Worm (Caenorhabditis elegans) whole organism, L3 larva: Measurements from ENCODE around the gene lgg-2.

ENCODE experiments used
- R02D3.7 ChIP-seq: fragments of 150-350 bp; optimal IDR thresholded peaks from 2 replicates; lab custom pipeline; 2014; ENCODE audit warnings: missing biosample characterization, missing genetic modification characterization
- ZK546.5 ChIP-seq: sonication (generic microtip); optimal IDR thresholded peaks from 2 replicates; lab custom pipeline; 2017; ENCODE audit warnings: missing biosample characterization, missing genetic modification characterization
- aly-2 ChIP-seq: fragments of 150-350 bp; optimal IDR thresholded peaks from 2 replicates; lab custom pipeline; 2014; ENCODE audit warnings: missing biosample characterization, missing genetic modification characterization
- ama-1 ChIP-seq: fragments of 150-350 bp; optimal IDR thresholded peaks from 2 replicates; lab custom pipeline; 2018
- ceh-16 ChIP-seq: sonication (generic microtip); optimal IDR thresholded peaks from 2 replicates; lab custom pipeline; 2017; ENCODE audit warnings: missing biosample characterization, missing genetic modification characterization
- ceh-28 ChIP-seq: fragments of 150-350 bp; optimal IDR thresholded peaks from 2 replicates; lab custom pipeline; 2014; ENCODE audit warnings: missing biosample characterization, missing genetic modification reagents, missing genetic modification characterization
- ceh-82 ChIP-seq: fragments of 150-350 bp; optimal IDR thresholded peaks from 2 replicates; lab custom pipeline; 2014; ENCODE audit warnings: missing biosample characterization, missing genetic modification characterization
- ceh-9 ChIP-seq: sonication (generic microtip); optimal IDR thresholded peaks from 2 replicates; lab custom pipeline; 2018; ENCODE audit warnings: missing biosample characterization, missing genetic modification characterization
- daf-12 ChIP-seq: fragments of 150-350 bp; optimal IDR thresholded peaks from 2 replicates; lab custom pipeline; 2014; ENCODE audit warnings: missing biosample characterization, missing genetic modification reagents, missing genetic modification characterization
- egl-27 ChIP-seq: sonication (generic microtip); optimal IDR thresholded peaks from 4 replicates; lab custom pipeline; 2017; ENCODE audit warnings: missing biosample characterization, missing genetic modification reagents, missing genetic modification characterization
- egl-5 ChIP-seq: fragments of 150-350 bp; optimal IDR thresholded peaks from 2 replicates; lab custom pipeline; 2017; ENCODE audit warnings: missing biosample characterization, missing genetic modification reagents, missing genetic modification characterization, inconsistent platforms
- elt-1 ChIP-seq: fragments of 150-350 bp; optimal IDR thresholded peaks from 2 replicates; lab custom pipeline; 2014; ENCODE audit warnings: missing biosample characterization, missing genetic modification characterization
- elt-2 ChIP-seq: sonication (generic microtip); optimal IDR thresholded peaks from 2 replicates; lab custom pipeline; 2016; ENCODE audit warnings: missing genetic modification reagents, mild to moderate bottlenecking, missing genetic modification characterization, missing compliant biosample characterization
- elt-3 ChIP-seq, 3 experiments: fragments of 150-350 bp in 1 of 3; sonication (generic microtip) in 2 of 3; optimal IDR thresholded peaks; 2 replicates in 2 of 3; 4 replicates in 1 of 3; lab custom pipeline; 2014 to 2017; ENCODE audit warnings: missing biosample characterization in 3 of 3, missing genetic modification characterization in 3 of 3
- eor-1 ChIP-seq, 2 experiments: fragments of 150-350 bp; optimal IDR thresholded peaks; 2 replicates each; lab custom pipeline; 2014 to 2018; ENCODE audit warnings: missing biosample characterization in 2 of 2, missing genetic modification characterization in 2 of 2
- fkh-10 ChIP-seq: sonication (generic microtip); optimal IDR thresholded peaks from 2 replicates; lab custom pipeline; 2017; ENCODE audit warnings: missing biosample characterization, missing genetic modification reagents, missing genetic modification characterization
- fkh-2 ChIP-seq: fragments of 150-350 bp; optimal IDR thresholded peaks from 2 replicates; lab custom pipeline; 2014; ENCODE audit warnings: missing biosample characterization, missing genetic modification reagents, missing genetic modification characterization
- fos-1 ChIP-seq: fragments of 150-350 bp; optimal IDR thresholded peaks from 2 replicates; lab custom pipeline; 2014; ENCODE audit warnings: missing biosample characterization, missing genetic modification characterization
- hmg-11 ChIP-seq: sonication (generic microtip); optimal IDR thresholded peaks from 2 replicates; lab custom pipeline; 2016; ENCODE audit warnings: missing genetic modification characterization, missing compliant biosample characterization
- jun-1 ChIP-seq: fragments of 150-350 bp; optimal IDR thresholded peaks from 2 replicates; lab custom pipeline; 2014; ENCODE audit warnings: missing biosample characterization, missing genetic modification reagents, missing genetic modification characterization
- lin-15B ChIP-seq: fragments of 150-350 bp; optimal IDR thresholded peaks from 2 replicates; lab custom pipeline; 2014; ENCODE audit warnings: missing biosample characterization, missing genetic modification characterization
- lin-39 ChIP-seq: fragments of 150-350 bp; optimal IDR thresholded peaks from 2 replicates; lab custom pipeline; 2018; ENCODE audit warnings: missing biosample characterization, missing genetic modification reagents, missing genetic modification characterization
- lsy-12 ChIP-seq: sonication (generic microtip); optimal IDR thresholded peaks from 2 replicates; lab custom pipeline; 2016; ENCODE audit warnings: mild to moderate bottlenecking, missing genetic modification characterization, missing compliant biosample characterization
- mdl-1 ChIP-seq: fragments of 150-350 bp; optimal IDR thresholded peaks from 2 replicates; lab custom pipeline; 2014; ENCODE audit warnings: missing biosample characterization, missing genetic modification characterization
- mml-1 ChIP-seq: fragments of 150-350 bp; sonication (generic microtip); optimal IDR thresholded peaks from 3 replicates; lab custom pipeline; 2014; ENCODE audit warnings: missing biosample characterization, missing genetic modification characterization
- nfya-1 ChIP-seq: sonication (generic microtip); optimal IDR thresholded peaks from 2 replicates; lab custom pipeline; 2017; ENCODE audit warnings: missing genetic modification characterization, mild to moderate bottlenecking, missing compliant biosample characterization, antibody characterized with exemption, moderate library complexity; ENCODE audit not compliant: insufficient read depth
- nhr-11 ChIP-seq: fragments of 150-350 bp; optimal IDR thresholded peaks from 2 replicates; lab custom pipeline; 2014; ENCODE audit warnings: missing biosample characterization, missing genetic modification characterization
- nhr-12 ChIP-seq: fragments of 150-350 bp; optimal IDR thresholded peaks from 2 replicates; lab custom pipeline; 2014; ENCODE audit warnings: missing biosample characterization, missing genetic modification characterization
- nhr-23 ChIP-seq: fragments of 150-350 bp; optimal IDR thresholded peaks from 2 replicates; lab custom pipeline; 2014; ENCODE audit warnings: missing biosample characterization, missing genetic modification reagents, missing genetic modification characterization
- nhr-237 ChIP-seq: fragments of 150-350 bp; optimal IDR thresholded peaks from 2 replicates; lab custom pipeline; 2014; ENCODE audit warnings: missing biosample characterization, missing genetic modification characterization
- nhr-25 ChIP-seq: sonication (generic microtip); optimal IDR thresholded peaks from 2 replicates; lab custom pipeline; 2017; ENCODE audit warnings: missing biosample characterization, missing genetic modification characterization
- nhr-28 ChIP-seq: fragments of 150-350 bp; optimal IDR thresholded peaks from 2 replicates; lab custom pipeline; 2014; ENCODE audit warnings: missing biosample characterization, missing genetic modification characterization
- nhr-43 ChIP-seq: sonication (generic microtip); optimal IDR thresholded peaks from 2 replicates; lab custom pipeline; 2016; ENCODE audit warnings: mild to moderate bottlenecking, missing genetic modification characterization, missing compliant biosample characterization; ENCODE audit not compliant: poor library complexity, severe bottlenecking
- nhr-67 ChIP-seq: fragments of 150-350 bp; optimal IDR thresholded peaks from 2 replicates; lab custom pipeline; 2014; ENCODE audit warnings: missing biosample characterization, missing genetic modification characterization
- nhr-76 ChIP-seq: fragments of 150-350 bp; sonication (generic microtip); optimal IDR thresholded peaks from 5 replicates; lab custom pipeline; 2014; ENCODE audit warnings: missing biosample characterization, missing genetic modification characterization
- nhr-77 ChIP-seq: fragments of 150-350 bp; optimal IDR thresholded peaks from 2 replicates; lab custom pipeline; 2014; ENCODE audit warnings: missing biosample characterization, missing genetic modification characterization
- pha-4 ChIP-seq: fragments of 150-350 bp; optimal IDR thresholded peaks from 2 replicates; lab custom pipeline; 2014; ENCODE audit warnings: missing biosample characterization, missing genetic modification reagents, missing genetic modification characterization
- pqm-1 ChIP-seq: fragments of 150-350 bp; optimal IDR thresholded peaks from 2 replicates; lab custom pipeline; 2017; ENCODE audit warnings: missing biosample characterization, missing genetic modification characterization, inconsistent platforms
- sea-2 ChIP-seq: fragments of 150-350 bp; sonication (generic microtip); optimal IDR thresholded peaks from 4 replicates; lab custom pipeline; 2014; ENCODE audit warnings: missing biosample characterization, missing genetic modification reagents, missing genetic modification characterization
- skn-1 ChIP-seq: fragments of 150-350 bp; optimal IDR thresholded peaks from 2 replicates; lab custom pipeline; 2014; ENCODE audit warnings: missing biosample characterization, missing genetic modification characterization
- snpc-4 ChIP-seq: fragments of 150-350 bp; optimal IDR thresholded peaks from 2 replicates; lab custom pipeline; 2014; ENCODE audit warnings: missing biosample characterization, missing genetic modification characterization
- tbx-2 ChIP-seq: sonication (generic microtip); optimal IDR thresholded peaks from 2 replicates; lab custom pipeline; 2016; ENCODE audit warnings: mild to moderate bottlenecking, missing genetic modification characterization, missing compliant biosample characterization
- unc-39 ChIP-seq: sonication (generic microtip); optimal IDR thresholded peaks from 4 replicates; lab custom pipeline; 2017; ENCODE audit warnings: missing biosample characterization, missing genetic modification characterization
- unc-62 ChIP-seq: fragments of 150-350 bp; sonication (generic microtip); optimal IDR thresholded peaks from 4 replicates; lab custom pipeline; 2014; ENCODE audit warnings: missing biosample characterization, missing genetic modification reagents, missing genetic modification characterization
- zag-1 ChIP-seq: fragments of 150-350 bp; optimal IDR thresholded peaks from 2 replicates; lab custom pipeline; 2014; ENCODE audit warnings: missing biosample characterization, missing genetic modification characterization
- ztf-11 ChIP-seq: fragments of 150-350 bp; optimal IDR thresholded peaks from 2 replicates; lab custom pipeline; 2014; ENCODE audit warnings: missing biosample characterization, missing genetic modification characterization
- ztf-4 ChIP-seq: fragments of 150-350 bp; optimal IDR thresholded peaks from 2 replicates; lab custom pipeline; 2014; ENCODE audit warnings: missing biosample characterization, missing genetic modification characterization

Gene lgg-2

DNA sequence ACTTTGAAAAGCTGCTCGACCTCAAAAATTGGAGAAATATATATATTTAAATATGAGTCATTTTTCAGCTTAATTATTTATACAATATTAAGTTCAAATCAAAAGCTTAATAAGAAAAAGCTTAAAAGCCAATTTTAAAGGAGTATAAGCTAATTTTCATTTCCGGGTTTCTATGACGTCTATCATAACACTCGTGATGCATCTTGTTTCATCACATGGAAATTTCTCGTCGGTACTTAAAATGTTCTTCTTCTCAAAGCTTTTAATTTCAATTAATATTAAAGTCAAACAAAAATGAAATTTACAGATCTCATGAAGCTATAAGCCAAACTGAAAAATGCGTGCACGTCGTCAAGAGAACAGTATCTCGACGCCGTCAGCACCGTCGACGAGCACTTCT is 15.9 kb downstream of the lgg-2 start, which contains the start of gene rbr-2:
Gene rbr-2, plus strand, starts transcription at position 301 of the 400 bp plus-strand sequence.
- no peak for TF ChIP-seq lsy-12 (tag; lab: Kevin White, UChicago)
- TF ChIP-seq nhr-77: no peak
- no peak for TF ChIP-seq fkh-2 (tag; lab: Kevin White, UChicago)
- TF ChIP-seq elt-1 (tag; lab: Kevin White, UChicago): no peak
- no peak for TF ChIP-seq pha-4 (tag; lab: Kevin White, UChicago)
- TF ChIP-seq nhr-12: no peak
- no peak for TF ChIP-seq nhr-23 (tag; lab: Kevin White, UChicago)
- no peak for TF ChIP-seq nhr-76
- no peak for TF ChIP-seq nhr-43 (tag; lab: Kevin White, UChicago)
- TF ChIP-seq nhr-237 (tag; lab: Kevin White, UChicago): no peak
- TF ChIP-seq, all 47 proteins: peak for 0

DNA sequence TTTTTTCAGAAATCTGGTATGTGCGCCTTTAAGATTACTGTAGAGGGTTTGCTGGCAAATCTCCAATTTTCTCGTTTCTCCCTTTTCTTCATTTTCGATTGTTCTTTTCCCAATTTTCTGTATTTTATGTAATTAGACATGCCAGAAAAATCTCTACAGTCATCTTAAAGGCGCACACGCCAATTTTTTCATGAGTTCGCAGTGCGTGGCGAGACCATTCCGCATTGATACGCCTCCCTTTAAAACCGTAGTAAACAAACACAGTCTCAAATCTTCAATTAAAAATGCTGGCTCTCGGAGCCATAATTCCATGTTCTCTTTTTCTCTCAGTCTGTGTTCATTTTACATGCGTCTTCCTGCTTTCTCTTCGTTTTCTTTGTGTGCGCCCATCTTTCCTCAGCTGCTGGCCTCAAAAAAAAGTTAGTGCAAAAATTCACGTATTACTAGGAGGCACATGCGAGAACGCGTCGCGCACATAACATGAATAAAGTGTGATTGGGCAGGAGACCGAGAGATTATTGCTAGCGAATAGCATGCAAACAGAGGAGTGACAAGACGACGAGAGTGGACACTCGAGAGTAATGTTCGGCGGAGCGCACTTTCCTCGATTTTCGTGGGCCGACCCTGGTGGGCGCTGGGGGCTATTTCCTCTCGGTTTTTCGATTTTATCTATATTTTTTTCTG is 16.7 kb downstream of the lgg-2 start:
- peak; percentile 56 for TF ChIP-seq nhr-23 (tag; lab: Kevin White, UChicago)
- TF ChIP-seq lin-39 (tag; lab: Kevin White, UChicago): peak; percentile 78
- no peak for TF ChIP-seq ztf-11 (tag; lab: Kevin White, UChicago)
- TF ChIP-seq nhr-28 (tag; lab: Kevin White, UChicago): no peak
- TF ChIP-seq eor-1 (tag; optimal IDR thresholded peaks at IDR 0.05; lab: Kevin White, UChicago): no peak
- peak; percentile 61 for TF ChIP-seq fkh-10
- peak; percentile 65 for TF ChIP-seq mdl-1 (tag; lab: Kevin White, UChicago)
- TF ChIP-seq fkh-2 (tag; lab: Kevin White, UChicago): no peak
- TF ChIP-seq unc-62 (GFP tag; lab: Kevin White, UChicago): no peak
- peak; percentile 40 for TF ChIP-seq lsy-12 (tag; lab: Kevin White, UChicago)
- peak; percentile 85 for TF ChIP-seq egl-5 (tag; lab: Kevin White, UChicago)
- TF ChIP-seq ztf-4: no peak
- TF ChIP-seq pha-4 (tag; lab: Kevin White, UChicago): peak; percentile 73
- TF ChIP-seq skn-1: peak; percentile 38
- no peak for TF ChIP-seq elt-3 (tag; optimal IDR thresholded peaks at IDR 0.05; lab: Kevin White, UChicago)
- TF ChIP-seq nhr-67 (tag; lab: Kevin White, UChicago): no peak
- TF ChIP-seq ama-1 (lab: Kevin White, UChicago): peak; percentile 60
- TF ChIP-seq aly-2 (tag; lab: Kevin White, UChicago): no peak
- TF ChIP-seq ZK546.5 (tag; lab: Kevin White, UChicago): no peak
- no peak for TF ChIP-seq egl-27 (tag; lab: Kevin White, UChicago)
- TF ChIP-seq nhr-25 (tag; lab: Kevin White, UChicago): peak; percentile 81
- no peak for TF ChIP-seq ceh-9 (tag; lab: Kevin White, UChicago)
- peak; percentile 8 for TF ChIP-seq ceh-28 (tag; lab: Kevin White, UChicago)
- TF ChIP-seq nhr-11: peak; percentile 51
- TF ChIP-seq nhr-12: no peak
- TF ChIP-seq fos-1 (tag; lab: Kevin White, UChicago): no peak
- no peak for TF ChIP-seq unc-39 (tag; lab: Kevin White, UChicago)
- no peak for TF ChIP-seq ceh-16 (tag; lab: Kevin White, UChicago)
- no peak for TF ChIP-seq ceh-82 (tag; lab: Kevin White, UChicago)
- no peak for TF ChIP-seq mml-1 (tag; lab: Kevin White, UChicago)
- peak; percentile 66 for TF ChIP-seq elt-1 (tag; lab: Kevin White, UChicago)
- peak; percentile 17 for TF ChIP-seq R02D3.7 (tag; lab: Kevin White, UChicago)
- TF ChIP-seq nhr-77: no peak
- peak; percentile 83 for TF ChIP-seq nfya-1 (tag; lab: Kevin White, UChicago)
- TF ChIP-seq lin-15B: peak; percentile 85
- no peak for TF ChIP-seq jun-1
- TF ChIP-seq snpc-4 (tag; lab: Kevin White, UChicago): peak; percentile 70
- no peak for TF ChIP-seq nhr-237 (tag; lab: Kevin White, UChicago)
- no peak for TF ChIP-seq zag-1 (tag; lab: Kevin White, UChicago)
- TF ChIP-seq pqm-1: peak; percentile 20
- no peak for TF ChIP-seq daf-12 (tag; lab: Kevin White, UChicago)
- no peak for TF ChIP-seq sea-2 (GFP tag; lab: Kevin White, UChicago)
- TF ChIP-seq nhr-76: no peak
- TF ChIP-seq nhr-43 (tag; lab: Kevin White, UChicago): peak; percentile 2
- TF ChIP-seq hmg-11 (tag; lab: Kevin White, UChicago): peak; percentile 90
- peak; percentile 72 for TF ChIP-seq elt-2 (tag; lab: Kevin White, UChicago)
- TF ChIP-seq tbx-2 (tag; lab: Kevin White, UChicago): no peak
